Worm (Caenorhabditis elegans) whole organism, mixed stage, embryonic: ENCODE results near the gene alkb-1.

ENCODE experiments used
- M03D4.4 ChIP-seq: sonication (generic microtip); optimal IDR thresholded peaks from 2 replicates; lab custom pipeline; 2017; ENCODE audit warnings: mild to moderate bottlenecking, missing genetic modification characterization, missing compliant biosample characterization
- bed-3 ChIP-seq: fragments of 200-800 bp; sonication (Bioruptor generic); optimal IDR thresholded peaks from 3 replicates; lab custom pipeline; 2018; ENCODE audit warnings: mild to moderate bottlenecking, missing genetic modification characterization, moderate library complexity, missing compliant biosample characterization
- blmp-1 ChIP-seq: fragments of 150-350 bp; optimal IDR thresholded peaks from 2 replicates; lab custom pipeline; 2014; ENCODE audit warnings: missing biosample characterization, missing genetic modification characterization
- ceh-43 ChIP-seq: fragments of 200-800 bp; sonication (Bioruptor generic); optimal IDR thresholded peaks from 2 replicates; lab custom pipeline; 2018; ENCODE audit warnings: mild to moderate bottlenecking, missing genetic modification characterization, moderate library complexity, missing compliant biosample characterization
- ces-1 ChIP-seq: fragments of 150-350 bp; optimal IDR thresholded peaks from 2 replicates; lab custom pipeline; 2014; ENCODE audit warnings: missing biosample characterization, missing genetic modification reagents, missing genetic modification characterization
- cnd-1 ChIP-seq: fragments of 200-800 bp; sonication (Bioruptor generic); optimal IDR thresholded peaks from 2 replicates; lab custom pipeline; 2018; ENCODE audit warnings: mild to moderate bottlenecking, missing genetic modification characterization, missing compliant biosample characterization
- drap-1 ChIP-seq: fragments of 200-800 bp; sonication (Bioruptor generic); optimal IDR thresholded peaks from 3 replicates; lab custom pipeline; 2018; ENCODE audit warnings: mild to moderate bottlenecking, missing genetic modification characterization, missing compliant biosample characterization
- elt-1 ChIP-seq: sonication (generic microtip); optimal IDR thresholded peaks from 2 replicates; lab custom pipeline; 2017; ENCODE audit warnings: missing genetic modification characterization, mild to moderate bottlenecking, missing compliant biosample characterization, antibody characterized with exemption, moderate library complexity, borderline replicate concordance; ENCODE audit not compliant: insufficient read depth
- elt-3 ChIP-seq: fragments of 150-350 bp; optimal IDR thresholded peaks from 2 replicates; lab custom pipeline; 2014; ENCODE audit warnings: missing biosample characterization, missing genetic modification characterization
- flh-1 ChIP-seq: fragments of 200-800 bp; sonication (Bioruptor generic); optimal IDR thresholded peaks from 2 replicates; lab custom pipeline; 2018; ENCODE audit warnings: mild to moderate bottlenecking, missing genetic modification characterization, moderate library complexity, missing compliant biosample characterization
- hlh-1 ChIP-seq: fragments of 150-350 bp; optimal IDR thresholded peaks from 2 replicates; lab custom pipeline; 2014; ENCODE audit warnings: missing biosample characterization, missing genetic modification reagents, missing genetic modification characterization
- lin-13 ChIP-seq: fragments of 150-350 bp; optimal IDR thresholded peaks from 2 replicates; lab custom pipeline; 2014; ENCODE audit warnings: missing biosample characterization, missing genetic modification characterization
- lin-32 ChIP-seq: fragments of 200-800 bp; sonication (Bioruptor generic); optimal IDR thresholded peaks from 2 replicates; lab custom pipeline; 2018; ENCODE audit warnings: mild to moderate bottlenecking, missing genetic modification characterization, missing compliant biosample characterization
- mab-5 ChIP-seq: fragments of 150-350 bp; optimal IDR thresholded peaks from 2 replicates; lab custom pipeline; 2014; ENCODE audit warnings: missing biosample characterization, missing genetic modification characterization
- mep-1 ChIP-seq: fragments of 150-350 bp; optimal IDR thresholded peaks from 2 replicates; lab custom pipeline; 2017; ENCODE audit warnings: missing biosample characterization, missing genetic modification reagents, missing genetic modification characterization, inconsistent platforms
- mls-2 ChIP-seq: sonication (generic microtip); optimal IDR thresholded peaks from 2 replicates; lab custom pipeline; 2016; ENCODE audit warnings: mild to moderate bottlenecking, missing genetic modification characterization, moderate library complexity, missing compliant biosample characterization
- nhr-12 ChIP-seq: fragments of 150-350 bp; optimal IDR thresholded peaks from 2 replicates; lab custom pipeline; 2014; ENCODE audit warnings: missing biosample characterization, missing genetic modification characterization
- nhr-2 ChIP-seq: fragments of 150-350 bp; optimal IDR thresholded peaks from 2 replicates; lab custom pipeline; 2014; ENCODE audit warnings: missing biosample characterization, missing genetic modification characterization
- nhr-237 ChIP-seq: fragments of 150-350 bp; optimal IDR thresholded peaks from 2 replicates; lab custom pipeline; 2014; ENCODE audit warnings: missing biosample characterization, missing genetic modification characterization
- nhr-28 ChIP-seq: fragments of 150-350 bp; optimal IDR thresholded peaks from 2 replicates; lab custom pipeline; 2014; ENCODE audit warnings: missing biosample characterization, missing genetic modification characterization
- nhr-76 ChIP-seq: sonication (generic microtip); optimal IDR thresholded peaks from 2 replicates; lab custom pipeline; 2017; ENCODE audit warnings: missing biosample characterization, missing genetic modification characterization
- sem-2 ChIP-seq: fragments of 200-800 bp; sonication (Bioruptor generic); optimal IDR thresholded peaks from 2 replicates; lab custom pipeline; 2018; ENCODE audit warnings: mild to moderate bottlenecking, missing genetic modification characterization, missing compliant biosample characterization
- snpc-4 ChIP-seq: fragments of 150-350 bp; optimal IDR thresholded peaks from 2 replicates; lab custom pipeline; 2014; ENCODE audit warnings: missing biosample characterization, missing genetic modification characterization
- sptf-1 ChIP-seq: sonication (generic microtip); optimal IDR thresholded peaks from 2 replicates; lab custom pipeline; 2017; ENCODE audit warnings: mild to moderate bottlenecking, missing genetic modification characterization, moderate library complexity, missing compliant biosample characterization
- tbx-8 ChIP-seq: fragments of 200-800 bp; sonication (Bioruptor generic); optimal IDR thresholded peaks from 2 replicates; lab custom pipeline; 2018; ENCODE audit warnings: mild to moderate bottlenecking, missing genetic modification characterization, moderate library complexity, missing compliant biosample characterization
- unc-39 ChIP-seq: fragments of 150-350 bp; optimal IDR thresholded peaks from 2 replicates; lab custom pipeline; 2014; ENCODE audit warnings: missing biosample characterization, missing genetic modification characterization
- unc-62 ChIP-seq: fragments of 150-350 bp; optimal IDR thresholded peaks from 2 replicates; lab custom pipeline; 2014; ENCODE audit warnings: missing biosample characterization, missing genetic modification reagents, missing genetic modification characterization
- ztf-11 ChIP-seq: fragments of 150-350 bp; optimal IDR thresholded peaks from 2 replicates; lab custom pipeline; 2014; ENCODE audit warnings: missing biosample characterization, missing genetic modification characterization

The alkb-1 gene

ce11 chrII:1412359-1412907, at the start of gene alkb-1:
Gene alkb-1, plus strand, starts transcription at chrII:1412409.
- TF ChIP-seq drap-1 (GFP tag; lab: Kevin White, UChicago) (no peak), mls-2 (tag; lab: Kevin White, UChicago) (no peak), flh-1 (GFP tag; lab: Kevin White, UChicago) (no peak), mep-1 (no peak), unc-62 (GFP tag; lab: Kevin White, UChicago) (no peak), nhr-28 (tag; lab: Kevin White, UChicago) (no peak), cnd-1 (tag; lab: Kevin White, UChicago) (no peak), M03D4.4 (no peak), ces-1 (GFP tag; lab: Kevin White, UChicago) (no peak), ztf-11 (tag; lab: Kevin White, UChicago) (no peak), snpc-4 (tag; lab: Kevin White, UChicago) (no peak), elt-1 (tag; lab: Kevin White, UChicago) (no peak)

ce11 chrII:1362423-1362822, 49.8 kb upstream of the alkb-1 start:
- TF ChIP-seq elt-3 (tag; lab: Kevin White, UChicago), result no peak
- no peak for TF ChIP-seq nhr-237 (tag; lab: Kevin White, UChicago)
- TF ChIP-seq lin-32, result no peak
- no peak for TF ChIP-seq nhr-2 (tag; lab: Kevin White, UChicago)
- TF ChIP-seq hlh-1 (tag; lab: Kevin White, UChicago), result no peak
- TF ChIP-seq unc-39 (tag; lab: Kevin White, UChicago), result no peak
- no peak for TF ChIP-seq elt-1 (tag; lab: Kevin White, UChicago)
- TF ChIP-seq M03D4.4, result no peak
- TF ChIP-seq sem-2 (GFP tag; lab: Kevin White, UChicago), result no peak
- no peak for TF ChIP-seq flh-1 (GFP tag; lab: Kevin White, UChicago)
- TF ChIP-seq cnd-1 (tag; lab: Kevin White, UChicago), result no peak
- no peak for TF ChIP-seq nhr-76
- TF ChIP-seq drap-1 (GFP tag; lab: Kevin White, UChicago), result no peak
- TF ChIP-seq ces-1 (GFP tag; lab: Kevin White, UChicago), result no peak

ce11 chrII:1365985-1366384, 46.2 kb upstream of the alkb-1 start:
- no peak for TF ChIP-seq sptf-1

- TF ChIP-seq tbx-8 (GFP tag; lab: Kevin White, UChicago), result no peak
- no peak for TF ChIP-seq unc-39 (tag; lab: Kevin White, UChicago)
- TF ChIP-seq sptf-1, result no peak
- TF ChIP-seq nhr-2 (tag; lab: Kevin White, UChicago), result no peak
- no peak for TF ChIP-seq elt-1 (tag; lab: Kevin White, UChicago)
- no peak for TF ChIP-seq mab-5 (tag; lab: Kevin White, UChicago)
Measured at ce11 chrII:1368756-1369155, 43.5 kb upstream of the alkb-1 start.

- TF ChIP-seq nhr-2 (tag; lab: Kevin White, UChicago) (no peak), elt-1 (tag; lab: Kevin White, UChicago) (no peak), drap-1 (GFP tag; lab: Kevin White, UChicago) (no peak), ces-1 (GFP tag; lab: Kevin White, UChicago) (no peak), unc-62 (GFP tag; lab: Kevin White, UChicago) (no peak), bed-3 (GFP tag; lab: Kevin White, UChicago) (no peak), cnd-1 (tag; lab: Kevin White, UChicago) (no peak), mab-5 (tag; lab: Kevin White, UChicago) (no peak)
Measured at ce11 chrII:1369322-1369721, 42.9 kb upstream of the alkb-1 start.

- TF ChIP-seq mep-1 (no peak), ceh-43 (GFP tag; lab: Kevin White, UChicago) (no peak), blmp-1 (tag; lab: Kevin White, UChicago) (no peak), nhr-237 (tag; lab: Kevin White, UChicago) (no peak), nhr-12 (tag; lab: Kevin White, UChicago) (no peak), hlh-1 (tag; lab: Kevin White, UChicago) (no peak), drap-1 (GFP tag; lab: Kevin White, UChicago) (no peak), lin-13 (tag; lab: Kevin White, UChicago) (no peak), unc-62 (GFP tag; lab: Kevin White, UChicago) (no peak), tbx-8 (GFP tag; lab: Kevin White, UChicago) (no peak), elt-1 (tag; lab: Kevin White, UChicago) (no peak), sptf-1 (no peak)
- TF ChIP-seq, all 35 proteins: peak for 0
Measured at ce11 chrII:1371533-1371932, 40.7 kb upstream of the alkb-1 start.
